6 worm cellular contexts compared by ENCODE assay signal in the genomic region with DNA sequence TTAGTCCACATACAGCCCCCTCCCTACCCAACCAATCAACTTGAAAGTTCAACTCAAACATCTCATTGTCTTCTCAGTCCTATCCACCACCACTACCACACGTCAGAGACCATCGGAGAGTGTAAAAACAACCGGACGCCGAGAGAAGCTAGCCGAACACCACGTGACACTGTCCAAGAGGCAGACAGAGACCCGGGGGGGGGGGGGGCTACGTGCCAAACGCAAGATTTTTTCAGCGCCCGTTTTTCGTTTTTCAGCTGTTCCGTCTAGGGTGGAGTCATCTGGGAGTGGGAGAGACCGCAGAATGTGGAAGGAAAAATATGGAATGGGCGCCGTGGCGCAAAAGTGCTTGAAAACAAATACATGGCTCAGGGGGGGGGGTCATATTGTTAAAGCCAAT.
A peak's percentile ranks its signal among the peaks of the same experiment; 100 is the strongest.
TF ChIP-seq lines count a peak whose summit lies in the region.

No protein-coding gene starts in this region.

TF ChIP-seq in whole organism, L1 larva, 84 proteins besides CTCF, POLR2A, EP300 and RAD21 (continued from another document and continues in another):
- peak; percentile 86 for TF ChIP-seq nhr-85 (tag; lab: Kevin White, UChicago)
- peak; percentile 87 for TF ChIP-seq lin-14 (GFP tag; optimal IDR thresholded peaks at IDR 0.05; lab: Kevin White, UChicago)
- no peak for TF ChIP-seq F16B12.6 (tag; optimal IDR thresholded peaks at IDR 0.05; lab: Kevin White, UChicago)
- peak in 1 of 3 experiments; percentile 38 for TF ChIP-seq ceh-82 (tag; optimal IDR thresholded peaks at IDR 0.05; lab: Kevin White, UChicago)
- peak; percentile 43 for TF ChIP-seq nhr-90 (tag; optimal IDR thresholded peaks at IDR 0.05; lab: Kevin White, UChicago; ENCODE audit: poor library complexity)
- TF ChIP-seq efl-1 (optimal IDR thresholded peaks at IDR 0.05; lab: Kevin White, UChicago): peak; percentile 1 to 14
- peak; percentile 25 to 91 for TF ChIP-seq efl-1 (GFP tag; optimal IDR thresholded peaks at IDR 0.05 in 1 of 2; lab: Kevin White, UChicago)
- TF ChIP-seq snu-23 (GFP tag; optimal IDR thresholded peaks at IDR 0.05; lab: Kevin White, UChicago): peak; percentile 45
- no peak for TF ChIP-seq aly-2 (tag; optimal IDR thresholded peaks at IDR 0.05; lab: Kevin White, UChicago)
- TF ChIP-seq tbx-2 (tag; optimal IDR thresholded peaks at IDR 0.05; lab: Kevin White, UChicago): peak; percentile 34
- TF ChIP-seq grh-1 (GFP tag; IDR thresholded peaks at IDR 0.05; lab: Robert Waterston, UW): 0 out of 2 replicates have a peak, but pooled peaks have one; percentile 35
- TF ChIP-seq C04F5.9 (tag; optimal IDR thresholded peaks at IDR 0.05; lab: Kevin White, UChicago): no peak
- TF ChIP-seq irx-1 (tag; optimal IDR thresholded peaks at IDR 0.05; lab: Kevin White, UChicago): peak; percentile 20
- peak; percentile 66 for TF ChIP-seq lin-13 (GFP tag; optimal IDR thresholded peaks at IDR 0.05; lab: Kevin White, UChicago)
- TF ChIP-seq fos-1 (tag; optimal IDR thresholded peaks at IDR 0.05; lab: Kevin White, UChicago): no peak
- TF ChIP-seq mdl-1 (tag; optimal IDR thresholded peaks at IDR 0.05; lab: Kevin White, UChicago): peak; percentile 53 to 94
- TF ChIP-seq C34B4.2 (tag; optimal IDR thresholded peaks at IDR 0.05; lab: Kevin White, UChicago): no peak
- peak; percentile 68 for TF ChIP-seq nhr-20 (tag; optimal IDR thresholded peaks at IDR 0.05; lab: Kevin White, UChicago)
- TF ChIP-seq ceh-8 (GFP tag; optimal IDR thresholded peaks at IDR 0.05; lab: Kevin White, UChicago): no peak
- no peak for TF ChIP-seq isw-1 (GFP tag; IDR thresholded peaks at IDR 0.05; lab: Robert Waterston, UW)
- TF ChIP-seq swsn-7 (tag; optimal IDR thresholded peaks at IDR 0.05; lab: Kevin White, UChicago): peak; percentile 44

TF ChIP-seq in whole organism, L2 larva, 48 proteins besides CTCF, POLR2A, EP300 and RAD21 (continued from another document and continues in another):
- peak; percentile 82 for TF ChIP-seq sem-4 (tag; optimal IDR thresholded peaks at IDR 0.05; lab: Kevin White, UChicago)
- TF ChIP-seq blmp-1 (tag; optimal IDR thresholded peaks at IDR 0.05; lab: Kevin White, UChicago; ENCODE audit: insufficient read depth): peak; percentile 35
- TF ChIP-seq ztf-1 (GFP tag; conservative IDR thresholded peaks at IDR 0.05; lab: Robert Waterston, UW): no peak
- peak; percentile 55 for TF ChIP-seq ama-1 (optimal IDR thresholded peaks at IDR 0.05; lab: Kevin White, UChicago)
- TF ChIP-seq nhr-6 (tag; optimal IDR thresholded peaks at IDR 0.05; lab: Kevin White, UChicago): no peak
- no peak for TF ChIP-seq nhr-12 (tag; optimal IDR thresholded peaks at IDR 0.05; lab: Kevin White, UChicago)
- no peak for TF ChIP-seq unc-62 (GFP tag; optimal IDR thresholded peaks at IDR 0.05; lab: Kevin White, UChicago)
- TF ChIP-seq R02D3.7 (tag; optimal IDR thresholded peaks at IDR 0.05; lab: Kevin White, UChicago): no peak
- TF ChIP-seq lsy-2 (tag; optimal IDR thresholded peaks at IDR 0.05; lab: Kevin White, UChicago): peak in 1 of 2 experiments; percentile 65
- peak; percentile 65 for TF ChIP-seq sma-3 (GFP tag; optimal IDR thresholded peaks at IDR 0.05; lab: Kevin White, UChicago)
- no peak for TF ChIP-seq aly-2 (tag; optimal IDR thresholded peaks at IDR 0.05; lab: Kevin White, UChicago)
- no peak for TF ChIP-seq ztf-11 (tag; optimal IDR thresholded peaks at IDR 0.05; lab: Kevin White, UChicago)
- TF ChIP-seq lin-39 (tag; optimal IDR thresholded peaks at IDR 0.05; lab: Kevin White, UChicago): no peak
- TF ChIP-seq fos-1 (tag; optimal IDR thresholded peaks at IDR 0.05; lab: Kevin White, UChicago): no peak
- no peak for TF ChIP-seq zag-1 (tag; optimal IDR thresholded peaks at IDR 0.05; lab: Kevin White, UChicago)
- peak; percentile 63 for TF ChIP-seq C34F6.9 (tag; optimal IDR thresholded peaks at IDR 0.05; lab: Kevin White, UChicago)
- no peak for TF ChIP-seq nhr-23 (tag; optimal IDR thresholded peaks at IDR 0.05; lab: Kevin White, UChicago)
- peak; percentile 63 for TF ChIP-seq nhr-21 (tag; optimal IDR thresholded peaks at IDR 0.05; lab: Kevin White, UChicago)
- no peak for TF ChIP-seq unc-39 (tag; optimal IDR thresholded peaks at IDR 0.05; lab: Kevin White, UChicago)
- TF ChIP-seq nhr-10 (tag; optimal IDR thresholded peaks at IDR 0.05; lab: Kevin White, UChicago): no peak
- no peak for TF ChIP-seq elt-1 (tag; optimal IDR thresholded peaks at IDR 0.05; lab: Kevin White, UChicago)
- TF ChIP-seq mdl-1 (tag; optimal IDR thresholded peaks at IDR 0.05; lab: Kevin White, UChicago): peak; percentile 94 to 95

TF ChIP-seq in whole organism, L3 larva, 47 proteins besides CTCF, POLR2A, EP300 and RAD21 (continued from another document and continues in another):
- TF ChIP-seq mdl-1 (tag; optimal IDR thresholded peaks at IDR 0.05; lab: Kevin White, UChicago) (peak; percentile 92), nhr-43 (tag; optimal IDR thresholded peaks at IDR 0.05; lab: Kevin White, UChicago; ENCODE audit: poor library complexity, severe bottlenecking) (peak; percentile 83), unc-39 (tag; optimal IDR thresholded peaks at IDR 0.05; lab: Kevin White, UChicago) (no peak), aly-2 (tag; optimal IDR thresholded peaks at IDR 0.05; lab: Kevin White, UChicago) (no peak), ztf-11 (tag; optimal IDR thresholded peaks at IDR 0.05; lab: Kevin White, UChicago) (no peak), daf-12 (tag; optimal IDR thresholded peaks at IDR 0.05; lab: Kevin White, UChicago) (no peak), nhr-76 (tag; optimal IDR thresholded peaks at IDR 0.05; lab: Kevin White, UChicago) (no peak), pha-4 (tag; optimal IDR thresholded peaks at IDR 0.05; lab: Kevin White, UChicago) (peak; percentile 61), R02D3.7 (tag; optimal IDR thresholded peaks at IDR 0.05; lab: Kevin White, UChicago) (no peak), skn-1 (tag; optimal IDR thresholded peaks at IDR 0.05; lab: Kevin White, UChicago) (peak; percentile 1), ZK546.5 (tag; optimal IDR thresholded peaks at IDR 0.05; lab: Kevin White, UChicago) (no peak), nhr-67 (tag; optimal IDR thresholded peaks at IDR 0.05; lab: Kevin White, UChicago) (no peak), nhr-28 (tag; optimal IDR thresholded peaks at IDR 0.05; lab: Kevin White, UChicago) (no peak), nhr-12 (tag; optimal IDR thresholded peaks at IDR 0.05; lab: Kevin White, UChicago) (no peak), lin-15B (tag; optimal IDR thresholded peaks at IDR 0.05; lab: Kevin White, UChicago) (no peak), ceh-28 (tag; optimal IDR thresholded peaks at IDR 0.05; lab: Kevin White, UChicago) (no peak), elt-2 (tag; optimal IDR thresholded peaks at IDR 0.05; lab: Kevin White, UChicago) (peak; percentile 32), nhr-23 (tag; optimal IDR thresholded peaks at IDR 0.05; lab: Kevin White, UChicago) (peak; percentile 21), fos-1 (tag; optimal IDR thresholded peaks at IDR 0.05; lab: Kevin White, UChicago) (no peak), nhr-25 (tag; optimal IDR thresholded peaks at IDR 0.05; lab: Kevin White, UChicago) (peak; percentile 81), jun-1 (tag; optimal IDR thresholded peaks at IDR 0.05; lab: Kevin White, UChicago) (peak; percentile 14), unc-62 (GFP tag; optimal IDR thresholded peaks at IDR 0.05; lab: Kevin White, UChicago) (no peak), ztf-4 (tag; optimal IDR thresholded peaks at IDR 0.05; lab: Kevin White, UChicago) (no peak)

TF ChIP-seq in whole organism, L4 larva, 104 proteins besides CTCF, POLR2A, EP300 and RAD21 (continued from another document and continues in another):
- TF ChIP-seq nhr-111 (GFP tag; optimal IDR thresholded peaks at IDR 0.05; lab: Kevin White, UChicago) (no peak), egl-27 (tag; optimal IDR thresholded peaks at IDR 0.05; lab: Kevin White, UChicago) (no peak), mdt-29 (GFP tag; IDR thresholded peaks at IDR 0.05; lab: Robert Waterston, UW) (no peak), T26A8.4 (GFP tag; IDR thresholded peaks at IDR 0.05; lab: Robert Waterston, UW) (no peak; the same call in 1 of the 2 replicates), tra-1 (GFP tag; IDR thresholded peaks at IDR 0.05; lab: Robert Waterston, UW) (0 out of 2 replicates have a peak, but pooled peaks have one; percentile 61), lin-15B (tag; optimal IDR thresholded peaks at IDR 0.05; lab: Kevin White, UChicago) (no peak), daf-12 (tag; optimal IDR thresholded peaks at IDR 0.05; lab: Kevin White, UChicago) (no peak), F49E8.2 (tag; optimal IDR thresholded peaks at IDR 0.05; lab: Kevin White, UChicago; ENCODE audit: borderline replicate concordance) (no peak), nhr-10 (tag; optimal IDR thresholded peaks at IDR 0.05; lab: Kevin White, UChicago) (no peak), dpl-1 (GFP tag; optimal IDR thresholded peaks at IDR 0.05; lab: Kevin White, UChicago) (peak; percentile 0), arid-1 (GFP tag; conservative IDR thresholded peaks at IDR 0.05; lab: Robert Waterston, UW) (0 out of 2 replicates have a peak, but pooled peaks have one; percentile 33), sdz-12 (GFP tag; optimal IDR thresholded peaks at IDR 0.05; lab: Kevin White, UChicago) (no peak), daf-19 (GFP tag; conservative IDR thresholded peaks at IDR 0.05; lab: Robert Waterston, UW) (no peak), ctbp-1 (GFP tag; IDR thresholded peaks at IDR 0.05; lab: Robert Waterston, UW) (peak; percentile 56; the same call in 1 of the 2 replicates), hlh-11 (tag; optimal IDR thresholded peaks at IDR 0.05; lab: Kevin White, UChicago) (peak; percentile 96), pqm-1 (tag; optimal IDR thresholded peaks at IDR 0.05; lab: Kevin White, UChicago) (no peak), T20F7.1 (GFP tag; optimal IDR thresholded peaks at IDR 0.05; lab: Kevin White, UChicago) (no peak), ztf-11 (tag; optimal IDR thresholded peaks at IDR 0.05; lab: Kevin White, UChicago) (no peak), saeg-2 (GFP tag; IDR thresholded peaks at IDR 0.05; lab: Robert Waterston, UW) (no peak), lin-38 (GFP tag; IDR thresholded peaks at IDR 0.05; lab: Robert Waterston, UW) (peak; percentile 22; the same call in 1 of the 2 replicates), ztf-7 (tag; optimal IDR thresholded peaks at IDR 0.05; lab: Kevin White, UChicago) (no peak), ceh-28 (tag; optimal IDR thresholded peaks at IDR 0.05; lab: Kevin White, UChicago) (no peak), lin-29 (GFP tag; IDR thresholded peaks at IDR 0.05; lab: Robert Waterston, UW) (no peak)

TF ChIP-seq in whole organism, late embryonic, 69 proteins besides CTCF, POLR2A, EP300 and RAD21 (continued from another document):
- TF ChIP-seq ttx-3 (tag; optimal IDR thresholded peaks at IDR 0.05; lab: Kevin White, UChicago) (no peak), nhr-11 (tag; optimal IDR thresholded peaks at IDR 0.05; lab: Kevin White, UChicago) (no peak), ceh-31 (tag; optimal IDR thresholded peaks at IDR 0.05; lab: Kevin White, UChicago) (peak; percentile 12)

TF ChIP-seq in whole organism, young adult, 124 proteins besides CTCF, POLR2A, EP300 and RAD21 (continued from another document):
- no peak for TF ChIP-seq madf-3 (GFP tag; IDR thresholded peaks at IDR 0.05; lab: Robert Waterston, UW)
- peak; percentile 12 for TF ChIP-seq lin-54 (GFP tag; optimal IDR thresholded peaks at IDR 0.05; lab: Kevin White, UChicago)
- no peak for TF ChIP-seq T26A5.8 (tag; optimal IDR thresholded peaks at IDR 0.05; lab: Kevin White, UChicago)
- peak; percentile 39 for TF ChIP-seq ztf-22 (GFP tag; optimal IDR thresholded peaks at IDR 0.05; lab: Kevin White, UChicago)
- no peak for TF ChIP-seq atf-7 (tag; optimal IDR thresholded peaks at IDR 0.05; lab: Kevin White, UChicago)
- TF ChIP-seq lin-40 (tag; optimal IDR thresholded peaks at IDR 0.05; lab: Kevin White, UChicago): peak; percentile 46
- TF ChIP-seq F23B12.7 (tag; optimal IDR thresholded peaks at IDR 0.05; lab: Kevin White, UChicago; ENCODE audit: insufficient read depth): no peak
- TF ChIP-seq tbp1 (GFP tag; optimal IDR thresholded peaks at IDR 0.05; lab: Kevin White, UChicago): peak; percentile 12
- TF ChIP-seq ceh-27 (GFP tag; optimal IDR thresholded peaks at IDR 0.05; lab: Kevin White, UChicago): peak; percentile 77
- TF ChIP-seq B0336.3 (GFP tag; IDR thresholded peaks at IDR 0.05; lab: Robert Waterston, UW): 0 out of 2 replicates have a peak, but pooled peaks have one; percentile 32
- TF ChIP-seq ztf-3 (GFP tag; optimal IDR thresholded peaks at IDR 0.05; lab: Kevin White, UChicago): peak; percentile 31
- no peak for TF ChIP-seq F10E7.11 (tag; optimal IDR thresholded peaks at IDR 0.05; lab: Kevin White, UChicago)
- no peak for TF ChIP-seq nhr-179 (tag; optimal IDR thresholded peaks at IDR 0.05; lab: Kevin White, UChicago)
- TF ChIP-seq B0035.1 (tag; optimal IDR thresholded peaks at IDR 0.05; lab: Kevin White, UChicago): no peak
- TF ChIP-seq egl-18 (GFP tag; IDR thresholded peaks at IDR 0.05; lab: Robert Waterston, UW): no peak
- no peak for TF ChIP-seq lsl-1 (GFP tag; optimal IDR thresholded peaks at IDR 0.05; lab: Kevin White, UChicago)
- TF ChIP-seq C06A6.2 (GFP tag; conservative IDR thresholded peaks at IDR 0.05; lab: Robert Waterston, UW): 0 out of 2 replicates have a peak, but pooled peaks have one; percentile 37
- TF ChIP-seq mcd-1 (GFP tag; IDR thresholded peaks at IDR 0.05; lab: Robert Waterston, UW): peak; percentile 53; the same call in 1 of the 2 replicates
- peak; percentile 77 for TF ChIP-seq egrh-3 (GFP tag; IDR thresholded peaks at IDR 0.05; lab: Robert Waterston, UW)
